Worm (Caenorhabditis elegans): ENCODE results near the gene C02F4.5.

- TF ChIP-seq ceh-91 (GFP tag; IDR thresholded peaks at IDR 0.05): no peak
- no peak for TF ChIP-seq F52B5.7 (tag; optimal IDR thresholded peaks at IDR 0.05)
- TF ChIP-seq xnd-1 (tag; optimal IDR thresholded peaks at IDR 0.05): no peak
- no peak for TF ChIP-seq madf-10 (tag; optimal IDR thresholded peaks at IDR 0.05)
- TF ChIP-seq unc-130 (GFP tag; optimal IDR thresholded peaks at IDR 0.05): no peak
- no peak for TF ChIP-seq madf-6 (GFP tag; IDR thresholded peaks at IDR 0.05)
- TF ChIP-seq akir-1 (GFP tag; optimal IDR thresholded peaks at IDR 0.05): no peak
- TF ChIP-seq ceh-58 (GFP tag; IDR thresholded peaks at IDR 0.05): no peak
- no peak for TF ChIP-seq dox-1 (GFP tag; IDR thresholded peaks at IDR 0.05)
- TF ChIP-seq lin-54 (GFP tag; optimal IDR thresholded peaks at IDR 0.05): no peak
- no peak for TF ChIP-seq F10E7.11 (tag; optimal IDR thresholded peaks at IDR 0.05)
- TF ChIP-seq unc-62 (GFP tag; optimal IDR thresholded peaks at IDR 0.05): no peak
- TF ChIP-seq ztf-6 (GFP tag; IDR thresholded peaks at IDR 0.05): no peak
- TF ChIP-seq C06A6.2 (GFP tag; conservative IDR thresholded peaks at IDR 0.05): no peak
These were observed 41.3 kb upstream of the C02F4.5 start for ce11 chrIV:10565282-10565681.
